Fruit fly (Drosophila melanogaster) whole organism, adult: Measurements from ENCODE around the gene CG13365.

Experiments used
- CG11617 ChIP-seq: fragments of 200-800 bp; sonication (Bioruptor generic); optimal IDR thresholded peaks from 2 replicates; lab custom pipeline; 2017; ENCODE audit warnings: mild to moderate bottlenecking, missing biosample characterization, missing genetic modification reagents, missing genetic modification characterization
- CG12768 ChIP-seq: fragments of 200-800 bp; sonication (Bioruptor generic); optimal IDR thresholded peaks from 2 replicates; lab custom pipeline; 2017; ENCODE audit warnings: missing biosample characterization, missing genetic modification characterization, mild to moderate bottlenecking, moderate library complexity, missing genetic modification reagents
- CG14711 ChIP-seq: fragments of 200-800 bp; sonication (Bioruptor generic); optimal IDR thresholded peaks from 2 replicates; lab custom pipeline; 2018; ENCODE audit warnings: missing biosample characterization, mild to moderate bottlenecking, missing genetic modification characterization, moderate library complexity
- CG33017 ChIP-seq: fragments of 200-800 bp; sonication (Bioruptor generic); optimal IDR thresholded peaks from 2 replicates; lab custom pipeline; 2018; ENCODE audit warnings: missing biosample characterization, mild to moderate bottlenecking, missing genetic modification characterization, moderate library complexity
- CG7045 ChIP-seq: fragments of 200-800 bp; sonication (Bioruptor generic); optimal IDR thresholded peaks from 2 replicates; lab custom pipeline; 2017; ENCODE audit warnings: missing biosample characterization, mild to moderate bottlenecking, missing genetic modification characterization
- Clk ChIP-seq: fragments of 200-800 bp; sonication (Bioruptor generic); optimal IDR thresholded peaks from 2 replicates; lab custom pipeline; 2017; ENCODE audit warnings: missing biosample characterization, missing genetic modification characterization
- Hr96 ChIP-seq: fragments of 200-800 bp; sonication (Bioruptor generic); optimal IDR thresholded peaks from 2 replicates; lab custom pipeline; 2016; ENCODE audit warnings: missing biosample characterization, missing genetic modification characterization
- Mnt ChIP-seq: fragments of 200-800 bp; sonication (Bioruptor generic); optimal IDR thresholded peaks from 2 replicates; lab custom pipeline; 2016; ENCODE audit warnings: missing biosample characterization, mild to moderate bottlenecking, missing genetic modification characterization
- bab1 ChIP-seq: fragments of 200-800 bp; sonication (Bioruptor generic); optimal IDR thresholded peaks from 3 replicates; lab custom pipeline; 2019; ENCODE audit warnings: missing biosample characterization, mild to moderate bottlenecking, missing genetic modification characterization, moderate library complexity
- cnc ChIP-seq, 2 experiments: fragments of >200 bp; optimal IDR thresholded peaks; 2 replicates each; lab custom pipeline; 2017
- kay ChIP-seq: fragments of 200-800 bp; sonication (Bioruptor generic); peaks from one replicate; lab custom pipeline; 2016; ENCODE audit warnings: missing biosample characterization, missing genetic modification characterization, borderline replicate concordance
- ovo ChIP-seq: fragments of 200-800 bp; sonication (Bioruptor generic); optimal IDR thresholded peaks from 2 replicates; lab custom pipeline; 2016; ENCODE audit warnings: missing biosample characterization, missing genetic modification characterization
- tj ChIP-seq: fragments of 200-800 bp; sonication (Bioruptor generic); optimal IDR thresholded peaks from 3 replicates; lab custom pipeline; 2017; ENCODE audit warnings: missing biosample characterization, mild to moderate bottlenecking, missing genetic modification characterization, moderate library complexity
- toe ChIP-seq: fragments of 200-800 bp; sonication (Bioruptor generic); optimal IDR thresholded peaks from 2 replicates; lab custom pipeline; 2016; ENCODE audit warnings: missing biosample characterization, missing genetic modification characterization

DNA sequence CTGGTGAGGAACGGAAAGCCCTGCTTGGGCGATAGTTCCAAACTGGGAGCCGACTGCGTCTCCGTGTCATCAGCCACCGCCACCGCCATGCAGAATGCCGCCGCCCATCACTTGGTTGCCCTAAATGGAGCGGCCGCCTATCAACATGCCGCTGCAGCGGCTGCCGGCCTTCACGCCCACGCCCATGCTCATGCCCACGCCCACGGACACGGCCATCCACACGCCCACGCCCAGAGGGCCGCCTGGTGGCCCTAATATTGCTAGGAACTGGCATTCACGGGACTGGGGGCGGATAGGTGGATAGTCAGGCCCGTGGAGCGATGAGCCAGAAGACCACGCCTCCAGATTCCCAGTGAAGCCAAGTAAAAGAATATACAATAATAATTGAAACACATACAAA, 24.0 kb downstream of the CG13365 start:
- TF ChIP-seq Hr96 (GFP tag; lab: Kevin White, UChicago) (no peak), CG12768 (GFP tag; lab: Kevin White, UChicago) (no peak), Mnt (no peak), CG11617 (GFP tag; lab: Kevin White, UChicago) (no peak), CG7045 (GFP tag; lab: Kevin White, UChicago) (no peak), tj (no peak), Clk (no peak), bab1 (GFP tag; lab: Kevin White, UChicago) (no peak), ovo (GFP tag; lab: Kevin White, UChicago) (no peak), cnc (optimal IDR thresholded peaks at IDR 0.05; lab: Kevin White, UChicago) (no peak), CG33017 (tag; lab: Kevin White, UChicago) (no peak), kay (GFP tag; lab: Kevin White, UChicago) (no peak), toe (GFP tag; lab: Kevin White, UChicago) (no peak), CG14711 (no peak)
